Worm (Caenorhabditis elegans) whole organism, young adult: ENCODE data around the gene F35E12.9.

Experiments used
- F33H1.4 ChIP-seq: fragments of 200-800 bp; sonication (Bioruptor generic); IDR thresholded peaks from 2 replicates; pipeline ENCODE4 v1.3.6; 2022; ENCODE audit warnings: missing genetic modification reagents, missing genetic modification characterization, missing compliant biosample characterization
- F39B2.1 ChIP-seq: fragments of 200-800 bp; sonication (Bioruptor generic); IDR thresholded peaks from 2 replicates; pipeline ENCODE4 v1.3.6; 2022; ENCODE audit warnings: missing genetic modification reagents, missing genetic modification characterization, missing compliant biosample characterization
- F49E8.2 ChIP-seq: sonication (generic microtip); optimal IDR thresholded peaks from 3 replicates; lab custom pipeline; 2017; ENCODE audit warnings: missing genetic modification characterization, mild to moderate bottlenecking, missing compliant biosample characterization, antibody characterized with exemption, moderate library complexity; ENCODE audit not compliant: insufficient read depth
- K11D2.4 ChIP-seq: fragments of 200-800 bp; sonication (Bioruptor generic); IDR thresholded peaks from 2 replicates; pipeline ENCODE4 v1.3.6; 2022; ENCODE audit warnings: missing genetic modification reagents, missing genetic modification characterization, missing compliant biosample characterization
- Y95B8A.8 ChIP-seq: fragments of 200-800 bp; sonication (Bioruptor generic); IDR thresholded peaks from 2 replicates; pipeline ENCODE4 v1.3.6; 2022; ENCODE audit warnings: missing genetic modification reagents, missing genetic modification characterization, missing compliant biosample characterization
- aptf-2 ChIP-seq: fragments of 200-800 bp; sonication (Bioruptor generic); conservative IDR thresholded peaks from 2 replicates; pipeline ENCODE4 v1.3.6; 2022; ENCODE audit warnings: missing genetic modification reagents, missing genetic modification characterization, missing compliant biosample characterization
- aptf-3 ChIP-seq: fragments of 200-800 bp; sonication (Bioruptor generic); IDR thresholded peaks from 2 replicates; pipeline ENCODE4 v1.3.6; 2022; ENCODE audit warnings: missing genetic modification characterization, missing compliant biosample characterization
- atf-7 ChIP-seq: sonication (generic microtip); optimal IDR thresholded peaks from 2 replicates; lab custom pipeline; 2017; ENCODE audit warnings: mild to moderate bottlenecking, missing genetic modification characterization, missing compliant biosample characterization
- athp-1 ChIP-seq: sonication (generic microtip); optimal IDR thresholded peaks from 2 replicates; lab custom pipeline; 2017; ENCODE audit warnings: mild to moderate bottlenecking, missing genetic modification characterization, missing compliant biosample characterization
- attf-5 ChIP-seq: fragments of 200-800 bp; sonication (Bioruptor generic); optimal IDR thresholded peaks from 2 replicates; lab custom pipeline; 2018; ENCODE audit warnings: mild to moderate bottlenecking, missing genetic modification characterization, missing compliant biosample characterization
- bed-2 ChIP-seq: fragments of 200-800 bp; sonication (Bioruptor generic); IDR thresholded peaks from 2 replicates; pipeline ENCODE4 v1.3.6; 2022; ENCODE audit warnings: missing genetic modification reagents, missing genetic modification characterization, missing compliant biosample characterization
- cebp-2 ChIP-seq: fragments of 200-800 bp; sonication (Bioruptor generic); IDR thresholded peaks from 2 replicates; pipeline ENCODE4 v1.3.6; 2022; ENCODE audit warnings: missing genetic modification characterization, missing compliant biosample characterization
- ceh-79 ChIP-seq: sonication (generic microtip); optimal IDR thresholded peaks from 2 replicates; lab custom pipeline; 2017; ENCODE audit warnings: mild to moderate bottlenecking, missing genetic modification characterization, missing compliant biosample characterization
- dox-1 ChIP-seq: fragments of 200-800 bp; sonication (Bioruptor generic); IDR thresholded peaks from 2 replicates; pipeline ENCODE4 v1.3.6; 2022; ENCODE audit warnings: missing genetic modification reagents, missing genetic modification characterization, missing compliant biosample characterization
- fkh-3 ChIP-seq: sonication (generic microtip); optimal IDR thresholded peaks from 2 replicates; lab custom pipeline; 2016; ENCODE audit warnings: mild to moderate bottlenecking, missing genetic modification characterization, missing compliant biosample characterization
- gei-17 ChIP-seq: fragments of 200-800 bp; sonication (Bioruptor generic); optimal IDR thresholded peaks from 2 replicates; lab custom pipeline; 2018; ENCODE audit warnings: mild to moderate bottlenecking, missing genetic modification characterization, missing compliant biosample characterization
- him-1 ChIP-seq: sonication (generic microtip); optimal IDR thresholded peaks from 2 replicates; lab custom pipeline; 2016; ENCODE audit warnings: missing genotype, missing genetic modification reagents, missing genetic modification characterization, missing compliant biosample characterization
- hrde-1 ChIP-seq: sonication (generic microtip); optimal IDR thresholded peaks from 2 replicates; lab custom pipeline; 2016; ENCODE audit warnings: missing genetic modification characterization, mild to moderate bottlenecking, missing compliant biosample characterization, moderate library complexity, missing genotype, missing genetic modification reagents, borderline replicate concordance
- lin-26 ChIP-seq: fragments of 200-800 bp; sonication (Bioruptor generic); IDR thresholded peaks from 2 replicates; pipeline ENCODE4 v1.3.6; 2022; ENCODE audit warnings: missing genetic modification reagents, missing genetic modification characterization, missing compliant biosample characterization
- lin-40 ChIP-seq: sonication (generic microtip); optimal IDR thresholded peaks from 2 replicates; lab custom pipeline; 2016; ENCODE audit warnings: missing genetic modification characterization, mild to moderate bottlenecking, missing compliant biosample characterization, missing genotype, missing genetic modification reagents
- mcd-1 ChIP-seq: fragments of 200-800 bp; sonication (Bioruptor generic); IDR thresholded peaks from 2 replicates; pipeline ENCODE4 v1.3.6; 2022; ENCODE audit warnings: missing genetic modification reagents, missing genetic modification characterization, missing compliant biosample characterization
- nhr-120 ChIP-seq: fragments of 200-800 bp; sonication (Bioruptor generic); IDR thresholded peaks from 2 replicates; pipeline ENCODE4 v1.3.6; 2022; ENCODE audit warnings: missing genetic modification characterization, missing compliant biosample characterization
- nhr-80 ChIP-seq: sonication (generic microtip); optimal IDR thresholded peaks from 2 replicates; lab custom pipeline; 2016; ENCODE audit warnings: missing genetic modification characterization, missing compliant biosample characterization
- repo-1 ChIP-seq: sonication (generic microtip); optimal IDR thresholded peaks from 2 replicates; lab custom pipeline; 2017; ENCODE audit warnings: mild to moderate bottlenecking, missing genetic modification characterization, missing compliant biosample characterization
- sea-2 ChIP-seq: fragments of 200-800 bp; sonication (Bioruptor generic); IDR thresholded peaks from 2 replicates; pipeline ENCODE4 v1.3.6; 2022; ENCODE audit warnings: missing genetic modification characterization, missing compliant biosample characterization
- snpc-3.4 ChIP-seq: sonication (generic microtip); optimal IDR thresholded peaks from 2 replicates; lab custom pipeline; 2017; ENCODE audit warnings: missing genetic modification characterization, mild to moderate bottlenecking, missing compliant biosample characterization, antibody characterized with exemption, moderate library complexity, missing genotype, missing genetic modification reagents
- somi-1 ChIP-seq: fragments of 200-800 bp; sonication (Bioruptor generic); optimal IDR thresholded peaks from 2 replicates; lab custom pipeline; 2018; ENCODE audit warnings: mild to moderate bottlenecking, missing genetic modification characterization, missing compliant biosample characterization
- unc-62 ChIP-seq: fragments of 150-350 bp; optimal IDR thresholded peaks from 2 replicates; lab custom pipeline; 2014; ENCODE audit warnings: missing biosample characterization, missing genetic modification reagents, missing genetic modification characterization
- ztf-25 ChIP-seq: fragments of 200-800 bp; sonication (Bioruptor generic); IDR thresholded peaks from 2 replicates; pipeline ENCODE4 v1.3.6; 2022; ENCODE audit warnings: missing genetic modification reagents, missing genetic modification characterization, missing compliant biosample characterization

F35E12.9 gene

ce11 chrV:13762426-13763127 is 17.6 kb upstream of the F35E12.9 start, which contains the start of gene F20G2.6:
TSS of gene F20G2.6 (plus strand) at chrV:13763077.
- TF ChIP-seq somi-1 (GFP tag; lab: Kevin White, UChicago): no peak
- no peak for TF ChIP-seq Y95B8A.8 (GFP tag; lab: Robert Waterston, UW)
- TF ChIP-seq bed-2: no peak
- TF ChIP-seq F39B2.1 (GFP tag; lab: Robert Waterston, UW): no peak
- no peak for TF ChIP-seq cebp-2 (GFP tag; lab: Robert Waterston, UW)
- TF ChIP-seq F49E8.2: no peak
- TF ChIP-seq unc-62 (GFP tag; lab: Kevin White, UChicago): no peak
- no peak for TF ChIP-seq nhr-120 (GFP tag; lab: Robert Waterston, UW)
- no peak for TF ChIP-seq fkh-3 (tag; lab: Kevin White, UChicago)
- no peak for TF ChIP-seq ztf-25
- TF ChIP-seq aptf-2 (GFP tag; lab: Robert Waterston, UW): no peak
- no peak for TF ChIP-seq repo-1 (tag; lab: Kevin White, UChicago)

ce11 chrV:13757349-13757748 is 12.4 kb upstream of the F35E12.9 start:
- peak; percentile 20 for TF ChIP-seq attf-5 (GFP tag; lab: Kevin White, UChicago)
- no peak for TF ChIP-seq atf-7 (tag; lab: Kevin White, UChicago)

- no peak for TF ChIP-seq K11D2.4
- TF ChIP-seq nhr-80: peak; percentile 23
- TF ChIP-seq, all 124 proteins: peak for 1
Measured at ce11 chrV:13756359-13757091, 11.6 kb upstream of the F35E12.9 start, which contains the start of gene F20G2.2. TSS of gene F20G2.2 (minus strand) at chrV:13756409.

ce11 chrV:13753481-13753880 is 8.6 kb upstream of the F35E12.9 start, which contains the start of gene F20G2.1:
TSS of gene F20G2.1 (minus strand) at chrV:13753581.
- no peak for TF ChIP-seq dox-1
- no peak for TF ChIP-seq sea-2 (GFP tag; lab: Robert Waterston, UW)
- TF ChIP-seq him-1: no peak
- no peak for TF ChIP-seq athp-1 (tag; lab: Kevin White, UChicago)
- TF ChIP-seq lin-40 (tag; lab: Kevin White, UChicago): no peak
- TF ChIP-seq ceh-79 (tag; lab: Kevin White, UChicago): no peak
- TF ChIP-seq F33H1.4 (GFP tag; lab: Robert Waterston, UW): no peak
- TF ChIP-seq lin-26 (GFP tag; lab: Robert Waterston, UW): no peak
- no peak for TF ChIP-seq hrde-1 (tag; lab: Kevin White, UChicago)
- TF ChIP-seq mcd-1 (GFP tag; lab: Robert Waterston, UW): no peak
- TF ChIP-seq aptf-3: no peak
- TF ChIP-seq, all 124 proteins: peak for 0

ce11 chrV:13751811-13752210 is 6.9 kb upstream of the F35E12.9 start, which contains the start of gene cld-9:
TSS of gene cld-9 (minus strand) at chrV:13751891.
- TF ChIP-seq gei-17 (GFP tag; lab: Kevin White, UChicago) (no peak), nhr-80 (peak; percentile 52), snpc-3.4 (no peak)
